Fruit fly (Drosophila melanogaster) whole organism, embryonic: ENCODE data around the gene CG34281.

Experiments
- Adf1 ChIP-seq: fragments of 200-800 bp; sonication (Bioruptor generic); IDR thresholded peaks from 2 replicates; pipeline ENCODE4 v1.3.6; 2022; ENCODE audit warnings: missing biosample characterization, missing genetic modification characterization
- Atf-2 ChIP-seq: fragments of 200-800 bp; sonication (Bioruptor generic); optimal IDR thresholded peaks from 2 replicates; lab custom pipeline; 2016; ENCODE audit warnings: missing biosample characterization, missing genetic modification characterization
- BEAF-32 ChIP-seq: fragments of 200-800 bp; sonication (Bioruptor generic); optimal IDR thresholded peaks from 3 replicates; lab custom pipeline; 2017; ENCODE audit warnings: missing biosample characterization, missing genetic modification characterization, mild to moderate bottlenecking, moderate library complexity, missing genetic modification reagents
- Blimp-1 ChIP-seq: fragments of 200-800 bp; sonication (Bioruptor generic); optimal IDR thresholded peaks from 3 replicates; lab custom pipeline; 2018; ENCODE audit warnings: missing biosample characterization, missing genetic modification characterization, mild to moderate bottlenecking, moderate library complexity, missing genetic modification reagents
- CG10543 ChIP-seq: fragments of 200-800 bp; sonication (Bioruptor generic); optimal IDR thresholded peaks from 3 replicates; lab custom pipeline; 2017; ENCODE audit warnings: missing biosample characterization, mild to moderate bottlenecking, missing genetic modification characterization, moderate library complexity
- CG12744 ChIP-seq: fragments of 200-800 bp; sonication (Bioruptor generic); optimal IDR thresholded peaks from 2 replicates; lab custom pipeline; 2016; ENCODE audit warnings: missing biosample characterization, missing genetic modification characterization
- CG13296 ChIP-seq: fragments of 200-800 bp; sonication (Bioruptor generic); optimal IDR thresholded peaks from 3 replicates; lab custom pipeline; 2018; ENCODE audit warnings: missing biosample characterization, mild to moderate bottlenecking, missing genetic modification characterization
- CG13424 ChIP-seq: fragments of 200-800 bp; sonication (Bioruptor generic); optimal IDR thresholded peaks from 2 replicates; lab custom pipeline; 2019; ENCODE audit warnings: missing biosample characterization, mild to moderate bottlenecking, missing genetic modification characterization, moderate library complexity
- CG18599 ChIP-seq: fragments of 200-800 bp; sonication (Bioruptor generic); optimal IDR thresholded peaks from 3 replicates; lab custom pipeline; 2017; ENCODE audit warnings: missing biosample characterization, missing genetic modification characterization, mild to moderate bottlenecking, moderate library complexity, missing genetic modification reagents
- CG2120 ChIP-seq: fragments of 200-800 bp; sonication (Bioruptor generic); optimal IDR thresholded peaks from 3 replicates; lab custom pipeline; 2016; ENCODE audit warnings: missing biosample characterization, missing genetic modification characterization
- CG2129 ChIP-seq: fragments of 200-800 bp; sonication (Bioruptor generic); IDR thresholded peaks from 2 replicates; pipeline ENCODE4 v1.3.6; 2022; ENCODE audit warnings: missing biosample characterization, missing genetic modification characterization; ENCODE audit not compliant: partially characterized antibody
- CG30403 ChIP-seq: fragments of 200-800 bp; sonication (Bioruptor generic); optimal IDR thresholded peaks from 3 replicates; lab custom pipeline; 2016; ENCODE audit warnings: missing biosample characterization, missing genetic modification characterization
- CG32532 ChIP-seq: fragments of 200-800 bp; sonication (Bioruptor generic); IDR thresholded peaks from 2 replicates; pipeline ENCODE4 v1.3.6; 2022; ENCODE audit warnings: missing biosample characterization, missing genetic modification characterization
- CG4617 ChIP-seq: fragments of 200-800 bp; sonication (Bioruptor generic); optimal IDR thresholded peaks from 3 replicates; lab custom pipeline; 2016; ENCODE audit warnings: missing biosample characterization, missing genetic modification characterization, borderline replicate concordance
- CG5245 ChIP-seq: fragments of 200-800 bp; sonication (Bioruptor generic); optimal IDR thresholded peaks from 3 replicates; lab custom pipeline; 2016; ENCODE audit warnings: missing biosample characterization, missing genetic modification characterization
- CG7556 ChIP-seq: fragments of 200-800 bp; sonication (Bioruptor generic); optimal IDR thresholded peaks from 2 replicates; lab custom pipeline; 2017; ENCODE audit warnings: missing biosample characterization, mild to moderate bottlenecking, missing genetic modification characterization
- CG8290 ChIP-seq, 3 experiments: fragments of 200-800 bp; sonication (Bioruptor generic); optimal IDR thresholded peaks; 2 replicates each; lab custom pipeline; 2016 to 2019; ENCODE audit warnings: missing biosample characterization in 3 of 3, missing genetic modification characterization in 3 of 3, mild to moderate bottlenecking in 2 of 3, moderate library complexity in 1 of 3
- CG8924 ChIP-seq: fragments of 200-800 bp; optimal IDR thresholded peaks from 3 replicates; lab custom pipeline; 2019; ENCODE audit warnings: missing biosample characterization, mild to moderate bottlenecking, missing genetic modification characterization, moderate library complexity
- CG9727 ChIP-seq: fragments of 200-800 bp; sonication (Bioruptor generic); optimal IDR thresholded peaks from 3 replicates; lab custom pipeline; 2017; ENCODE audit warnings: missing biosample characterization, mild to moderate bottlenecking, missing genetic modification characterization
- Dll ChIP-seq: fragments of 200-800 bp; sonication (Bioruptor generic); IDR thresholded peaks from 4 replicates; pipeline ENCODE4 v1.3.6; 2022; ENCODE audit warnings: missing biosample characterization, missing genetic modification characterization; ENCODE audit not compliant: partially characterized antibody
- HLHmδ ChIP-seq: fragments of 200-800 bp; sonication (Bioruptor generic); optimal IDR thresholded peaks from 2 replicates; lab custom pipeline; 2018; ENCODE audit warnings: missing biosample characterization, mild to moderate bottlenecking, missing genetic modification characterization, moderate library complexity
- Hmr ChIP-seq: fragments of 200-800 bp; sonication (Bioruptor generic); optimal IDR thresholded peaks from 3 replicates; lab custom pipeline; 2017; ENCODE audit warnings: mild to moderate bottlenecking, missing biosample characterization, missing genetic modification reagents, missing genetic modification characterization
- Hr51 ChIP-seq, 2 experiments: fragments of 200-800 bp; sonication (Bioruptor generic); optimal IDR thresholded peaks; 2 replicates in 1 of 2; 3 replicates in 1 of 2; lab custom pipeline; 2016 to 2018; ENCODE audit warnings: missing biosample characterization in 2 of 2, missing genetic modification characterization in 2 of 2, mild to moderate bottlenecking in 1 of 2, moderate library complexity in 1 of 2
- Meics ChIP-seq: fragments of 200-800 bp; sonication (Bioruptor generic); optimal IDR thresholded peaks from 2 replicates; lab custom pipeline; 2017; ENCODE audit warnings: missing biosample characterization, mild to moderate bottlenecking, missing genetic modification characterization
- Rx ChIP-seq: fragments of 200-800 bp; sonication (Bioruptor generic); IDR thresholded peaks from 2 replicates; pipeline ENCODE4 v1.3.6; 2022; ENCODE audit warnings: missing biosample characterization, missing genetic modification characterization
- Tbp ChIP-seq: fragments of >200 bp; optimal IDR thresholded peaks from 2 replicates; lab custom pipeline; 2018; ENCODE audit warnings: missing biosample characterization, missing genetic modification characterization
- ab ChIP-seq: fragments of 200-800 bp; sonication (Bioruptor generic); optimal IDR thresholded peaks from 2 replicates; lab custom pipeline; 2016; ENCODE audit warnings: missing biosample characterization, missing genetic modification characterization
- bbx ChIP-seq: fragments of 200-800 bp; sonication (Bioruptor generic); IDR thresholded peaks from 2 replicates; pipeline ENCODE4 v1.3.6; 2022; ENCODE audit warnings: missing biosample characterization, missing genetic modification characterization; ENCODE audit not compliant: partially characterized antibody
- cg ChIP-seq: fragments of 200-800 bp; sonication (Bioruptor generic); optimal IDR thresholded peaks from 3 replicates; lab custom pipeline; 2019; ENCODE audit warnings: missing biosample characterization, mild to moderate bottlenecking, missing genetic modification characterization, moderate library complexity
- danr ChIP-seq: fragments of 200-800 bp; sonication (Bioruptor generic); IDR thresholded peaks from 2 replicates; pipeline ENCODE4 v1.3.6; 2022; ENCODE audit warnings: missing biosample characterization, missing genetic modification characterization
- dmrt11E ChIP-seq: fragments of 200-800 bp; sonication (Bioruptor generic); optimal IDR thresholded peaks from 3 replicates; lab custom pipeline; 2018; ENCODE audit warnings: missing biosample characterization, mild to moderate bottlenecking, missing genetic modification characterization, moderate library complexity
- dpn ChIP-seq, 2 experiments: fragments of 200-800 bp; sonication (Bioruptor generic); optimal IDR thresholded peaks; 3 replicates each; lab custom pipeline; 2016; ENCODE audit warnings: missing biosample characterization in 2 of 2, missing genetic modification characterization in 2 of 2
- klu ChIP-seq: fragments of 200-800 bp; sonication (Bioruptor generic); IDR thresholded peaks from 2 replicates; pipeline ENCODE4 v1.3.6; 2022; ENCODE audit warnings: missing biosample characterization, missing genetic modification characterization
- kni ChIP-seq: fragments of 200-800 bp; sonication (Bioruptor generic); optimal IDR thresholded peaks from 3 replicates; lab custom pipeline; 2017; ENCODE audit warnings: mild to moderate bottlenecking, missing biosample characterization, missing genetic modification reagents, missing genetic modification characterization
- lab ChIP-seq: fragments of 200-800 bp; sonication (Bioruptor generic); optimal IDR thresholded peaks from 3 replicates; lab custom pipeline; 2017; ENCODE audit warnings: missing biosample characterization, missing genetic modification characterization, mild to moderate bottlenecking, moderate library complexity, missing genetic modification reagents
- nmo ChIP-seq: fragments of 200-800 bp; sonication (Bioruptor generic); optimal IDR thresholded peaks from 2 replicates; lab custom pipeline; 2018; ENCODE audit warnings: missing biosample characterization, mild to moderate bottlenecking, missing genetic modification characterization, moderate library complexity
- prd ChIP-seq, 3 experiments: fragments of >200 bp in 2 of 3; fragments of 200-800 bp in 1 of 3; sonication (Bioruptor generic) in 1 of 3; optimal IDR thresholded peaks in 2 of 3; IDR thresholded peaks in 1 of 3; 2 replicates in 2 of 3; 3 replicates in 1 of 3; pipeline versions ENCODE4 v1.3.6 to Lab custom; 2017 to 2022; ENCODE audit warnings: missing biosample characterization in 1 of 3, missing genetic modification characterization in 1 of 3
- rib ChIP-seq: fragments of 200-800 bp; sonication (Bioruptor generic); IDR thresholded peaks from 2 replicates; pipeline ENCODE4 v1.3.6; 2022; ENCODE audit warnings: missing biosample characterization, missing genetic modification characterization
- sc ChIP-seq, 3 experiments: fragments of >200 bp in 2 of 3; fragments of 200-800 bp in 1 of 3; sonication (Bioruptor generic) in 1 of 3; optimal IDR thresholded peaks; 2 replicates in 2 of 3; 3 replicates in 1 of 3; lab custom pipeline; 2017; ENCODE audit warnings: mild to moderate bottlenecking in 1 of 3, missing biosample characterization in 1 of 3, missing genetic modification characterization in 1 of 3, missing genetic modification reagents in 1 of 3
- scrt ChIP-seq: fragments of 200-800 bp; sonication (Bioruptor generic); optimal IDR thresholded peaks from 2 replicates; lab custom pipeline; 2018; ENCODE audit warnings: missing biosample characterization, mild to moderate bottlenecking, missing genetic modification characterization, moderate library complexity
- sens ChIP-seq: fragments of 200-800 bp; sonication (Bioruptor generic); peaks from one replicate; lab custom pipeline; 2016; ENCODE audit warnings: missing biosample characterization, missing genetic modification characterization
- tap ChIP-seq: fragments of 200-800 bp; optimal IDR thresholded peaks from 3 replicates; lab custom pipeline; 2019; ENCODE audit warnings: missing biosample characterization, mild to moderate bottlenecking, missing genetic modification characterization, moderate library complexity
- unc-4 ChIP-seq: fragments of 200-800 bp; sonication (Bioruptor generic); IDR thresholded peaks from 2 replicates; pipeline ENCODE4 v1.3.6; 2022; ENCODE audit warnings: missing biosample characterization, missing genetic modification characterization; ENCODE audit not compliant: partially characterized antibody
- zen ChIP-seq: fragments of 200-800 bp; sonication (Bioruptor generic); optimal IDR thresholded peaks from 3 replicates; lab custom pipeline; 2018; ENCODE audit warnings: missing biosample characterization, mild to moderate bottlenecking, missing genetic modification characterization, moderate library complexity
- zen2 ChIP-seq: fragments of 200-800 bp; sonication (Bioruptor generic); IDR thresholded peaks from 3 replicates; pipeline ENCODE4 v1.3.6; 2022; ENCODE audit warnings: missing biosample characterization, missing genetic modification characterization; ENCODE audit not compliant: partially characterized antibody

The CG34281 gene

DNA sequence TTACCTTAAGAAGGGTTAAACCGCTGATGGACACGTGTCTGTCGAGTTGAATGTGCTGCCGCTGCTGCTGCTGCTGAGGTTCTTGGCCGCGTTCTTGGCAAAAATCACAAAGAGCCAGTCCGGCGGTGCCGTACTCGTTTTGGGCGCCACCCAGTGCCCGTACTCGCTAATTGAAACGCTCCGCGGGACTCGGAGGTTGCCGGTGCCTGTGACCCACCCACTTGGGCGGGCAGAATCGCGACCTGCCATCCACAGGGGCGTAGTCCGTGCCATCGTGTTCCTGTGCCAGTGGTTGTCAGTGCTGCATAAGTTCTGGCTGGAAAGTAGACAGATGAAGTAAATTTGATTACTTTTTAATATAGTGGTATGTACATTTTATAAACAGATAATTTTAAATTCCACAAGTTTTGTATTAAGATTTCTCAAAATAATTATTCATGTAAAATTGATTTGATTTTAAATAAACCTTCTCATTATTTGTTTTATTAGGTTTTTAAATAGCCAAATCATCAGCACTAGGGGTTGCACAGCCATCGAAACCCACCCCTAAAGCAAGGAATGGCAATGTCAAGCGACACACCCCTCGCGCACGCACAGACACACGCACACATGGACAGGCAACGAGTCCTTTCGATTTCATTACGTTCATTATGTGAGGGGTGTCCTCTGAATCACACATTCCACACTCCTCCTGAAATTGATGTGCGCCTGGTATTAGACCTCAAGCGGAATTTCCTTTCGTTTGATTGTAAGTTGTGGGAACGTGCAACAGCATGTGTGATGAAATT, 7.6 kb upstream of the CG34281 start (continued):
- no peak for TF ChIP-seq sc (optimal IDR thresholded peaks at IDR 0.05; lab: Kevin White, UChicago)
- TF ChIP-seq sc (GFP tag; optimal IDR thresholded peaks at IDR 0.05; lab: Kevin White, UChicago), result no peak
- TF ChIP-seq Adf1 (GFP tag; lab: Robert Waterston, UW), result peak; percentile 5
- peak; percentile 16 for TF ChIP-seq CG13296 (GFP tag; lab: Kevin White, UChicago)
- no peak for TF ChIP-seq CG4617
- TF ChIP-seq CG18599 (GFP tag; lab: Kevin White, UChicago), result peak; percentile 41
- peak; percentile 75 for TF ChIP-seq HLHmδ (GFP tag; lab: Kevin White, UChicago)
- TF ChIP-seq scrt (GFP tag; lab: Kevin White, UChicago), result peak; percentile 12
- TF ChIP-seq Blimp-1, result peak; percentile 74
- peak; percentile 40 for TF ChIP-seq CG8924 (tag; lab: Kevin White, UChicago)
- 0 out of 4 replicates have a peak, but pooled peaks have one; percentile 0 for TF ChIP-seq Dll (GFP tag; lab: Robert Waterston, UW)
- TF ChIP-seq CG8290 (GFP tag; optimal IDR thresholded peaks at IDR 0.05; lab: Kevin White, UChicago), result no peak
- no peak for TF ChIP-seq CG8290 (tag; optimal IDR thresholded peaks at IDR 0.05; lab: Kevin White, UChicago)
- TF ChIP-seq Hmr (GFP tag; lab: Kevin White, UChicago), result peak; percentile 50
- TF ChIP-seq CG13424 (tag; lab: Kevin White, UChicago), result peak; percentile 41
- no peak for TF ChIP-seq CG12744 (GFP tag; lab: Kevin White, UChicago)
- no peak for TF ChIP-seq BEAF-32 (GFP tag; lab: Kevin White, UChicago)
- TF ChIP-seq lab (GFP tag; lab: Kevin White, UChicago), result peak; percentile 40
- TF ChIP-seq CG30403, result peak; percentile 6
- TF ChIP-seq CG7556 (GFP tag; lab: Kevin White, UChicago), result peak; percentile 49
- TF ChIP-seq Meics, result peak; percentile 56
- TF ChIP-seq CG32532, result 0 out of 2 replicates have a peak, but pooled peaks have one; percentile 15
- peak; percentile 28 for TF ChIP-seq CG10543 (GFP tag; lab: Kevin White, UChicago)
- no peak for TF ChIP-seq Atf-2 (GFP tag; lab: Kevin White, UChicago)
- peak; percentile 72; the same call in 1 of the 2 replicates for TF ChIP-seq rib
- no peak for TF ChIP-seq CG2129 (GFP tag; lab: Robert Waterston, UW)
- TF ChIP-seq sens (GFP tag; lab: Kevin White, UChicago), result peak; percentile 78
- peak; percentile 33 for TF ChIP-seq nmo (GFP tag; lab: Kevin White, UChicago)
- TF ChIP-seq tap, result peak; percentile 7
- 0 out of 3 replicates have a peak, but pooled peaks have one; percentile 19 for TF ChIP-seq zen2 (GFP tag; lab: Robert Waterston, UW)
- peak; percentile 38; the same call in 1 of the 2 replicates for TF ChIP-seq unc-4
- TF ChIP-seq dmrt11E (tag; lab: Kevin White, UChicago), result peak; percentile 22
- TF ChIP-seq zen (tag; lab: Kevin White, UChicago), result peak; percentile 55
- TF ChIP-seq CG2120 (GFP tag; lab: Kevin White, UChicago), result peak; percentile 6
- TF ChIP-seq danr (GFP tag; lab: Robert Waterston, UW), result no peak
- TF ChIP-seq CG5245 (GFP tag; lab: Kevin White, UChicago), result no peak
- TF ChIP-seq CG9727 (GFP tag; lab: Kevin White, UChicago), result peak; percentile 40
- TF ChIP-seq bbx (GFP tag; lab: Robert Waterston, UW), result 0 out of 2 replicates have a peak, but pooled peaks have one; percentile 36
- TF ChIP-seq cg (GFP tag; lab: Kevin White, UChicago), result peak; percentile 60
- TF ChIP-seq dpn (GFP tag; optimal IDR thresholded peaks at IDR 0.05; lab: Kevin White, UChicago), result no peak
- 0 out of 2 replicates have a peak, but pooled peaks have one; percentile 20 for TF ChIP-seq klu
- peak in 1 of 2 experiments; percentile 41 for TF ChIP-seq Hr51 (GFP tag; optimal IDR thresholded peaks at IDR 0.05; lab: Kevin White, UChicago)
- TF ChIP-seq Rx (GFP tag; lab: Robert Waterston, UW), result no peak
- TF ChIP-seq kni (GFP tag; lab: Kevin White, UChicago), result peak; percentile 10
- TF ChIP-seq prd (optimal IDR thresholded peaks at IDR 0.05; lab: Kevin White, UChicago), result no peak
- 0 out of 3 replicates have a peak, but pooled peaks have one; percentile 25 for TF ChIP-seq prd (GFP tag; IDR thresholded peaks at IDR 0.05; lab: Robert Waterston, UW)
- TF ChIP-seq ab (GFP tag; lab: Kevin White, UChicago), result no peak
- TF ChIP-seq Tbp (GFP tag; lab: Kevin White, UChicago), result peak; percentile 38
